Worm (Caenorhabditis elegans): ENCODE measurements around the gene fbxc-34.

ce11 chrII:953052-953451, 22.1 kb downstream of the fbxc-34 start:
- TF ChIP-seq sox-4 (tag; optimal IDR thresholded peaks at IDR 0.05) (no peak), ztf-16 (tag; optimal IDR thresholded peaks at IDR 0.05) (no peak), ceh-22 (tag; optimal IDR thresholded peaks at IDR 0.05) (no peak), dve-1 (tag; optimal IDR thresholded peaks at IDR 0.05) (no peak), fax-1 (tag; optimal IDR thresholded peaks at IDR 0.05) (no peak), dmd-4 (tag; optimal IDR thresholded peaks at IDR 0.05; ENCODE audit: borderline replicate concordance) (no peak), ceh-18 (tag; optimal IDR thresholded peaks at IDR 0.05) (no peak), C38D4.7 (GFP tag; optimal IDR thresholded peaks at IDR 0.05) (no peak), elt-2 (tag; optimal IDR thresholded peaks at IDR 0.05) (no peak)

Data from whole organism, late embryonic.